Fruit fly (Drosophila melanogaster): ENCODE measurements around the gene CG33654.

The CG33654 gene

dm6 chr3R:9583122-9583521 lies at the start of gene CG33654:
Gene CG33654 (minus strand): TSS chr3R:9583222.
- TF ChIP-seq N (GFP tag; optimal IDR thresholded peaks at IDR 0.05) (no peak), Rel (GFP tag; optimal IDR thresholded peaks at IDR 0.05) (no peak), Rel (tag; optimal IDR thresholded peaks at IDR 0.05) (no peak), sage (GFP tag; optimal IDR thresholded peaks at IDR 0.05) (no peak)

dm6 chr3R:9632110-9632921 lies 49.3 kb upstream of the CG33654 start:
- no peak for TF ChIP-seq Mio (GFP tag; optimal IDR thresholded peaks at IDR 0.05)
- TF ChIP-seq h (GFP tag; optimal IDR thresholded peaks at IDR 0.05): no peak
- no peak for TF ChIP-seq Sp1 (GFP tag; optimal IDR thresholded peaks at IDR 0.05)
- TF ChIP-seq Hnf4 (GFP tag; optimal IDR thresholded peaks at IDR 0.05): no peak
- no peak for TF ChIP-seq CG32264 (GFP tag; optimal IDR thresholded peaks at IDR 0.05)
- TF ChIP-seq psq (GFP tag; optimal IDR thresholded peaks at IDR 0.05): no peak
- TF ChIP-seq CrebA (GFP tag; optimal IDR thresholded peaks at IDR 0.05; ENCODE audit: borderline replicate concordance): no peak
- TF ChIP-seq ey (GFP tag; optimal IDR thresholded peaks at IDR 0.05): no peak
- TF ChIP-seq pan (optimal IDR thresholded peaks at IDR 0.05): no peak
- TF ChIP-seq sage (GFP tag; optimal IDR thresholded peaks at IDR 0.05): no peak
- TF ChIP-seq N (GFP tag; optimal IDR thresholded peaks at IDR 0.05): no peak
- no peak for TF ChIP-seq Jra (GFP tag; optimal IDR thresholded peaks at IDR 0.05)
- no peak for TF ChIP-seq Rel (GFP tag; optimal IDR thresholded peaks at IDR 0.05)
- TF ChIP-seq Rel (tag; optimal IDR thresholded peaks at IDR 0.05): no peak
- no peak for TF ChIP-seq CG9705 (GFP tag; optimal IDR thresholded peaks at IDR 0.05)
- no peak for TF ChIP-seq woc (GFP tag; optimal IDR thresholded peaks at IDR 0.05)
- TF ChIP-seq Myc (optimal IDR thresholded peaks at IDR 0.05): no peak
- no peak for TF ChIP-seq dl (GFP tag; optimal IDR thresholded peaks at IDR 0.05; ENCODE audit: insufficient read depth in 1 of 2, partially characterized antibody in 2 of 2)

- TF ChIP-seq dsf (GFP tag; optimal IDR thresholded peaks at IDR 0.05; ENCODE audit: borderline replicate concordance) (no peak), Rel (GFP tag; optimal IDR thresholded peaks at IDR 0.05) (no peak), Rel (tag; optimal IDR thresholded peaks at IDR 0.05) (peak; percentile 48)
Measured at dm6 chr3R:9631564-9631963, 48.5 kb upstream of the CG33654 start, which contains the start of gene SpdS. Gene SpdS (plus strand): TSS chr3R:9631641.

dm6 chr3R:9630633-9631095 lies 47.6 kb upstream of the CG33654 start, which contains the start of gene Calr:
Gene Calr (minus strand): TSS chr3R:9630851.
- TF ChIP-seq OdsH (GFP tag; optimal IDR thresholded peaks at IDR 0.05) (no peak), Hr83 (GFP tag; optimal IDR thresholded peaks at IDR 0.05; ENCODE audit: poor library complexity, severe bottlenecking) (peak; percentile 63), Jra (GFP tag; optimal IDR thresholded peaks at IDR 0.05) (peak; percentile 50), CrebA (GFP tag; optimal IDR thresholded peaks at IDR 0.05; ENCODE audit: borderline replicate concordance) (no peak), CG9705 (GFP tag; optimal IDR thresholded peaks at IDR 0.05) (peak; percentile 4), Sp1 (GFP tag; optimal IDR thresholded peaks at IDR 0.05) (peak; percentile 65), h (GFP tag; optimal IDR thresholded peaks at IDR 0.05) (peak; percentile 41), Vsx2 (GFP tag; optimal IDR thresholded peaks at IDR 0.05; ENCODE audit: partially characterized antibody) (no peak), brk (GFP tag; optimal IDR thresholded peaks at IDR 0.05) (peak; percentile 49), jim (GFP tag; optimal IDR thresholded peaks at IDR 0.05) (peak; percentile 44), HLH106 (tag; optimal IDR thresholded peaks at IDR 0.05) (no peak), fru (GFP tag; optimal IDR thresholded peaks at IDR 0.05) (peak; percentile 13), Dif (GFP tag; optimal IDR thresholded peaks at IDR 0.05; ENCODE audit: partially characterized antibody) (peak; percentile 86), ey (GFP tag; optimal IDR thresholded peaks at IDR 0.05) (peak; percentile 44), psq (GFP tag; optimal IDR thresholded peaks at IDR 0.05) (peak; percentile 81), Mio (GFP tag; optimal IDR thresholded peaks at IDR 0.05) (peak; percentile 30), Rel (GFP tag; optimal IDR thresholded peaks at IDR 0.05) (peak; percentile 48), Rel (tag; optimal IDR thresholded peaks at IDR 0.05) (peak; percentile 52), rgr (GFP tag; optimal IDR thresholded peaks at IDR 0.05) (peak; percentile 64), Hnf4 (GFP tag; optimal IDR thresholded peaks at IDR 0.05) (peak; percentile 61), br (GFP tag; optimal IDR thresholded peaks at IDR 0.05) (peak; percentile 74), sv (GFP tag; optimal IDR thresholded peaks at IDR 0.05) (peak; percentile 44), usp (GFP tag; optimal IDR thresholded peaks at IDR 0.05) (no peak), foxo (GFP tag; optimal IDR thresholded peaks at IDR 0.05) (peak; percentile 48 to 52), dl (GFP tag; optimal IDR thresholded peaks at IDR 0.05; ENCODE audit: insufficient read depth in 1 of 2, partially characterized antibody in 2 of 2) (peak in 1 of 2 experiments; percentile 50)

All from whole organism, wandering third instar larva.